Worm (Caenorhabditis elegans): ENCODE measurements around the gene F57G4.11.

DNA sequence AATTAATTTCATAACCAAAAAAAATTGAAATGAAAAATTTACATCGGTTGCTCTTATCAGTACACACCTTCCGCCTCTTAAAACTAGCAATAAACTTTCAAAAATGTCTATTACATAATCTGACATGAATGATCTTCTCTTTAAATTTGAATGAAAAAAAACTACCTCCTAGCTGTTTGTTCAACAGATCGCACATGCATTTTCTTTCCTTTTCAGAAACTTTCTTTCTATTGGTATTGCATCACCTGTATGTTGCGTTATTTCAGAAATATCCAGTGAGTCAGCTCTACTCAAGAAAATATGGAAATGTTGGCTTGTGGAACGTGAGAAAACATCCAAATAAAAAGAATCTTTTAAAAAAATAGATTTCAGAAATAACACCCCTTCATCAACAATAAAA, 1.8 kb upstream of the F57G4.11 start, which contains the start of gene F57G4.1:
- no peak for TF ChIP-seq zip-5 (tag; optimal IDR thresholded peaks at IDR 0.05)
- TF ChIP-seq sox-4 (tag; optimal IDR thresholded peaks at IDR 0.05) = no peak
- no peak for TF ChIP-seq rnt-1 (tag; optimal IDR thresholded peaks at IDR 0.05)
- no peak for TF ChIP-seq nhr-11 (tag; optimal IDR thresholded peaks at IDR 0.05)
- no peak for TF ChIP-seq hlh-8 (tag; optimal IDR thresholded peaks at IDR 0.05)
- no peak for TF ChIP-seq madf-2 (tag; optimal IDR thresholded peaks at IDR 0.05)
- no peak for TF ChIP-seq odd-2 (tag; optimal IDR thresholded peaks at IDR 0.05)
- no peak for TF ChIP-seq unc-55 (GFP tag; optimal IDR thresholded peaks at IDR 0.05)
- TF ChIP-seq ceh-24 (tag; optimal IDR thresholded peaks at IDR 0.05) = no peak
- no peak for TF ChIP-seq ceh-45 (GFP tag; IDR thresholded peaks at IDR 0.05)
- no peak for TF ChIP-seq fkh-6 (tag; optimal IDR thresholded peaks at IDR 0.05)
- TF ChIP-seq ceh-19 (GFP tag; optimal IDR thresholded peaks at IDR 0.05) = no peak

Measured in whole organism, late embryonic.